Fruit fly (Drosophila melanogaster) whole organism, embryonic: Measurements from ENCODE around the gene CG13449.

Experiments used
- ATbp ChIP-seq: fragments of 200-800 bp; sonication (Bioruptor generic); optimal IDR thresholded peaks from 2 replicates; lab custom pipeline; 2017; ENCODE audit warnings: missing biosample characterization, mild to moderate bottlenecking, missing genetic modification characterization, missing genetic modification reagents
- Antp ChIP-seq: fragments of 200-800 bp; sonication (Bioruptor generic); optimal IDR thresholded peaks from 3 replicates; lab custom pipeline; 2016; ENCODE audit warnings: missing biosample characterization, missing genetic modification characterization
- CG10209 ChIP-seq: fragments of 200-800 bp; sonication (Bioruptor generic); optimal IDR thresholded peaks from 3 replicates; lab custom pipeline; 2017; ENCODE audit warnings: missing biosample characterization, mild to moderate bottlenecking, missing genetic modification characterization, missing genetic modification reagents
- CG11093 ChIP-seq: fragments of 200-800 bp; sonication (Bioruptor generic); IDR thresholded peaks from 3 replicates; pipeline ENCODE4 v1.3.6; 2022; ENCODE audit warnings: missing biosample characterization, missing genetic modification characterization
- CG11247 ChIP-seq: fragments of 200-800 bp; sonication (Bioruptor generic); IDR thresholded peaks from 2 replicates; pipeline ENCODE4 v1.3.6; 2022; ENCODE audit warnings: missing biosample characterization, missing genetic modification characterization
- CG12299 ChIP-seq: fragments of 200-800 bp; sonication (Bioruptor generic); optimal IDR thresholded peaks from 2 replicates; lab custom pipeline; 2018; ENCODE audit warnings: missing biosample characterization, mild to moderate bottlenecking, missing genetic modification characterization
- CG12391 ChIP-seq: fragments of 200-800 bp; sonication (Bioruptor generic); optimal IDR thresholded peaks from 3 replicates; lab custom pipeline; 2018; ENCODE audit warnings: missing biosample characterization, mild to moderate bottlenecking, missing genetic modification characterization, moderate library complexity
- CG17568 ChIP-seq: fragments of 200-800 bp; sonication (Bioruptor generic); optimal IDR thresholded peaks from 2 replicates; lab custom pipeline; 2018; ENCODE audit warnings: missing biosample characterization, mild to moderate bottlenecking, missing genetic modification characterization, moderate library complexity
- CG17612 ChIP-seq: fragments of 200-800 bp; sonication (Bioruptor generic); IDR thresholded peaks from 2 replicates; pipeline ENCODE4 v1.3.6; 2022; ENCODE audit warnings: missing biosample characterization, missing genetic modification characterization
- CG17829 ChIP-seq: fragments of 200-800 bp; optimal IDR thresholded peaks from 2 replicates; lab custom pipeline; 2019; ENCODE audit warnings: missing biosample characterization, mild to moderate bottlenecking, missing genetic modification characterization, moderate library complexity
- CG2120 ChIP-seq: fragments of 200-800 bp; sonication (Bioruptor generic); optimal IDR thresholded peaks from 3 replicates; lab custom pipeline; 2016; ENCODE audit warnings: missing biosample characterization, missing genetic modification characterization
- CG2712 ChIP-seq: fragments of 200-800 bp; optimal IDR thresholded peaks from 3 replicates; lab custom pipeline; 2019; ENCODE audit warnings: missing biosample characterization, mild to moderate bottlenecking, missing genetic modification characterization, moderate library complexity
- CG30403 ChIP-seq: fragments of 200-800 bp; sonication (Bioruptor generic); optimal IDR thresholded peaks from 3 replicates; lab custom pipeline; 2016; ENCODE audit warnings: missing biosample characterization, missing genetic modification characterization
- CG30431 ChIP-seq: fragments of 200-800 bp; sonication (Bioruptor generic); optimal IDR thresholded peaks from 2 replicates; lab custom pipeline; 2017; ENCODE audit warnings: missing biosample characterization, missing genetic modification characterization
- CG31388 ChIP-seq: fragments of 200-800 bp; sonication (Bioruptor generic); optimal IDR thresholded peaks from 2 replicates; lab custom pipeline; 2016; ENCODE audit warnings: missing biosample characterization, missing genetic modification characterization
- CG34224 ChIP-seq: fragments of 200-800 bp; sonication (Bioruptor generic); IDR thresholded peaks from 3 replicates; pipeline ENCODE4 v1.3.6; 2022; ENCODE audit warnings: missing biosample characterization, missing genetic modification characterization; ENCODE audit not compliant: partially characterized antibody
- CG3838 ChIP-seq: fragments of 200-800 bp; sonication (Bioruptor generic); optimal IDR thresholded peaks from 3 replicates; lab custom pipeline; 2016; ENCODE audit warnings: missing biosample characterization, missing genetic modification characterization
- CG7556 ChIP-seq: fragments of 200-800 bp; sonication (Bioruptor generic); optimal IDR thresholded peaks from 2 replicates; lab custom pipeline; 2017; ENCODE audit warnings: missing biosample characterization, mild to moderate bottlenecking, missing genetic modification characterization
- CG7745 ChIP-seq: fragments of 200-800 bp; sonication (Bioruptor generic); optimal IDR thresholded peaks from 2 replicates; lab custom pipeline; 2018; ENCODE audit warnings: missing biosample characterization, mild to moderate bottlenecking, missing genetic modification characterization, moderate library complexity
- CG7839 ChIP-seq: fragments of 200-800 bp; sonication (Bioruptor generic); optimal IDR thresholded peaks from 3 replicates; lab custom pipeline; 2018; ENCODE audit warnings: missing biosample characterization, mild to moderate bottlenecking, missing genetic modification characterization, moderate library complexity
- CG7928 ChIP-seq: fragments of 200-800 bp; sonication (Bioruptor generic); optimal IDR thresholded peaks from 2 replicates; lab custom pipeline; 2017; ENCODE audit warnings: missing biosample characterization, mild to moderate bottlenecking, missing genetic modification characterization
- CG8478 ChIP-seq: fragments of >200 bp; optimal IDR thresholded peaks from 2 replicates; lab custom pipeline; 2018
- HLH4C ChIP-seq: fragments of 200-800 bp; sonication (Bioruptor generic); IDR thresholded peaks from 3 replicates; pipeline ENCODE4 v1.3.6; 2022; ENCODE audit warnings: missing biosample characterization, missing genetic modification characterization; ENCODE audit not compliant: partially characterized antibody
- HLH54F ChIP-seq: fragments of 200-800 bp; sonication (Bioruptor generic); optimal IDR thresholded peaks from 3 replicates; lab custom pipeline; 2016; ENCODE audit warnings: missing biosample characterization, missing genetic modification characterization
- Hey ChIP-seq: fragments of 200-800 bp; sonication (Bioruptor generic); optimal IDR thresholded peaks from 3 replicates; lab custom pipeline; 2018; ENCODE audit warnings: missing biosample characterization, mild to moderate bottlenecking, missing genetic modification characterization
- Meics ChIP-seq: fragments of 200-800 bp; sonication (Bioruptor generic); optimal IDR thresholded peaks from 2 replicates; lab custom pipeline; 2017; ENCODE audit warnings: missing biosample characterization, mild to moderate bottlenecking, missing genetic modification characterization
- Mrtf ChIP-seq: fragments of 200-800 bp; sonication (Bioruptor generic); IDR thresholded peaks from 3 replicates; pipeline ENCODE4 v1.3.6; 2022; ENCODE audit warnings: missing biosample characterization, missing genetic modification characterization
- Nf-YA ChIP-seq: fragments of 200-800 bp; sonication (Bioruptor generic); IDR thresholded peaks from 2 replicates; pipeline ENCODE4 v1.3.6; 2022; ENCODE audit warnings: missing biosample characterization, missing genetic modification characterization
- Stat92E ChIP-seq, 3 experiments: fragments of >200 bp in 2 of 3; fragments of 200-800 bp in 1 of 3; sonication (Bioruptor generic) in 1 of 3; optimal IDR thresholded peaks; 2 replicates each; lab custom pipeline; 2017 to 2019; ENCODE audit warnings: missing biosample characterization in 3 of 3, missing genetic modification characterization in 3 of 3, mild to moderate bottlenecking in 1 of 3, moderate library complexity in 1 of 3
- al ChIP-seq: fragments of 200-800 bp; sonication (Bioruptor generic); IDR thresholded peaks from 2 replicates; pipeline ENCODE4 v1.3.6; 2022; ENCODE audit warnings: missing biosample characterization, missing genetic modification characterization
- ase ChIP-seq: fragments of 200-800 bp; sonication (Bioruptor generic); IDR thresholded peaks from 3 replicates; pipeline ENCODE4 v1.3.6; 2022; ENCODE audit warnings: missing biosample characterization, missing genetic modification characterization
- corto ChIP-seq: fragments of 200-800 bp; sonication (Bioruptor generic); optimal IDR thresholded peaks from 2 replicates; lab custom pipeline; 2016; ENCODE audit warnings: missing biosample characterization, mild to moderate bottlenecking, missing genetic modification characterization, moderate library complexity
- da ChIP-seq: fragments of 200-800 bp; sonication (Bioruptor generic); optimal IDR thresholded peaks from 2 replicates; lab custom pipeline; 2016; ENCODE audit warnings: missing biosample characterization, missing genetic modification characterization
- dmrt11E ChIP-seq: fragments of 200-800 bp; sonication (Bioruptor generic); optimal IDR thresholded peaks from 3 replicates; lab custom pipeline; 2018; ENCODE audit warnings: missing biosample characterization, mild to moderate bottlenecking, missing genetic modification characterization, moderate library complexity
- dysf ChIP-seq: fragments of 200-800 bp; sonication (Bioruptor generic); IDR thresholded peaks from 3 replicates; pipeline ENCODE4 v1.3.6; 2022; ENCODE audit warnings: missing biosample characterization, missing genetic modification characterization
- fd64A ChIP-seq: fragments of 200-800 bp; sonication (Bioruptor generic); optimal IDR thresholded peaks from 3 replicates; lab custom pipeline; 2018; ENCODE audit warnings: missing biosample characterization, mild to moderate bottlenecking, missing genetic modification characterization
- ftz-f1 ChIP-seq: fragments of 200-800 bp; sonication (Bioruptor generic); optimal IDR thresholded peaks from 2 replicates; lab custom pipeline; 2016; ENCODE audit warnings: missing biosample characterization, missing genetic modification characterization
- gce ChIP-seq: fragments of 200-800 bp; sonication (Bioruptor generic); IDR thresholded peaks from 3 replicates; pipeline ENCODE4 v1.3.6; 2022; ENCODE audit warnings: missing biosample characterization, missing genetic modification characterization
- ind ChIP-seq: fragments of 200-800 bp; sonication (Bioruptor generic); optimal IDR thresholded peaks from 3 replicates; lab custom pipeline; 2016; ENCODE audit warnings: missing biosample characterization, missing genetic modification characterization
- kah ChIP-seq: fragments of 200-800 bp; sonication (Bioruptor generic); optimal IDR thresholded peaks from 2 replicates; lab custom pipeline; 2018; ENCODE audit warnings: missing biosample characterization, mild to moderate bottlenecking, missing genetic modification characterization
- ken ChIP-seq: fragments of 200-800 bp; sonication (Bioruptor generic); IDR thresholded peaks from 3 replicates; pipeline ENCODE4 v1.3.6; 2022; ENCODE audit warnings: missing biosample characterization, missing genetic modification characterization
- klu ChIP-seq: fragments of 200-800 bp; sonication (Bioruptor generic); IDR thresholded peaks from 2 replicates; pipeline ENCODE4 v1.3.6; 2022; ENCODE audit warnings: missing biosample characterization, missing genetic modification characterization
- org-1 ChIP-seq: fragments of 200-800 bp; sonication (Bioruptor generic); optimal IDR thresholded peaks from 2 replicates; lab custom pipeline; 2017; ENCODE audit warnings: missing biosample characterization, missing genetic modification characterization
- pnt ChIP-seq: fragments of 200-800 bp; sonication (Bioruptor generic); optimal IDR thresholded peaks from 3 replicates; lab custom pipeline; 2016; ENCODE audit warnings: missing biosample characterization, missing genetic modification characterization
- pum ChIP-seq: fragments of 200-800 bp; sonication (Bioruptor generic); optimal IDR thresholded peaks from 2 replicates; lab custom pipeline; 2016; ENCODE audit warnings: missing biosample characterization, missing genetic modification characterization
- sens ChIP-seq: fragments of 200-800 bp; sonication (Bioruptor generic); peaks from one replicate; lab custom pipeline; 2016; ENCODE audit warnings: missing biosample characterization, missing genetic modification characterization
- sima ChIP-seq: fragments of 200-800 bp; sonication (Bioruptor generic); optimal IDR thresholded peaks from 2 replicates; lab custom pipeline; 2016; ENCODE audit warnings: missing biosample characterization, missing genetic modification characterization
- tup ChIP-seq: fragments of 200-800 bp; sonication (Bioruptor generic); optimal IDR thresholded peaks from 2 replicates; lab custom pipeline; 2016; ENCODE audit warnings: missing biosample characterization, mild to moderate bottlenecking, missing genetic modification characterization, moderate library complexity
- unpg ChIP-seq: fragments of 200-800 bp; sonication (Bioruptor generic); optimal IDR thresholded peaks from 3 replicates; lab custom pipeline; 2018; ENCODE audit warnings: missing biosample characterization, mild to moderate bottlenecking, missing genetic modification characterization, moderate library complexity
- vvl ChIP-seq: fragments of 200-800 bp; sonication (Bioruptor generic); IDR thresholded peaks from 2 replicates; pipeline ENCODE4 v1.3.6; 2022; ENCODE audit warnings: missing biosample characterization, missing genetic modification characterization
- zen2 ChIP-seq: fragments of 200-800 bp; sonication (Bioruptor generic); IDR thresholded peaks from 3 replicates; pipeline ENCODE4 v1.3.6; 2022; ENCODE audit warnings: missing biosample characterization, missing genetic modification characterization; ENCODE audit not compliant: partially characterized antibody
- zf30C ChIP-seq: fragments of 200-800 bp; sonication (Bioruptor generic); optimal IDR thresholded peaks from 3 replicates; lab custom pipeline; 2018; ENCODE audit warnings: missing biosample characterization, mild to moderate bottlenecking, missing genetic modification characterization

The CG13449 gene

DNA sequence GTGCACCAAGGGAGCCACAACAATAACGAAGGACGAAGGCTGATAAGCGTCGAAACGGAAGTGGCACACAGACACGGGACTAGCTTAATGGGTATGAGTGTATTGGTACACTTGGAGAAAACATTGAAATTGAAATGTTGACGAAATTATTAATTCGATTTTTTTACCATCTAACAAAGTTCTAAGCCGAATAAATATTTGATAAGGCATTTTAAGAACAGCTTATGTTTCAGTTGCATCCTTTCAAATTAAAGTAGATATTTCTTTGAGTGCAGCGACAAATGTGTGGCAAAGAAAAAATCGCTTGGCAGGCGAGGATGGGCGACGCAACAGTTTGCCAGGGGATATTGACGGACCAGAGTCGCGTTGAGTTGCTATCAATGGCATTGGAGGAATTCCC lies 27.4 kb upstream of the CG13449 start (continued):
- TF ChIP-seq Mrtf (GFP tag; lab: Robert Waterston, UW) = no peak
- no peak for TF ChIP-seq ken (GFP tag; lab: Robert Waterston, UW)
- no peak for TF ChIP-seq al (GFP tag; lab: Robert Waterston, UW)
- no peak for TF ChIP-seq ATbp (GFP tag; lab: Kevin White, UChicago)
- TF ChIP-seq dysf (GFP tag; lab: Robert Waterston, UW) = no peak
- TF ChIP-seq da = no peak
- no peak for TF ChIP-seq Hey (tag; lab: Kevin White, UChicago)
- TF ChIP-seq CG30431 (GFP tag; lab: Kevin White, UChicago) = no peak
- no peak for TF ChIP-seq sima
- TF ChIP-seq CG2712 (tag; lab: Kevin White, UChicago) = peak; percentile 43
- TF ChIP-seq CG11093 = 0 out of 3 replicates have a peak, but pooled peaks have one; percentile 27
- no peak for TF ChIP-seq CG3838 (GFP tag; lab: Kevin White, UChicago)
- TF ChIP-seq CG12391 (tag; lab: Kevin White, UChicago) = peak; percentile 23
- TF ChIP-seq gce (GFP tag; lab: Robert Waterston, UW) = no peak
- TF ChIP-seq CG12299 (tag; lab: Kevin White, UChicago) = no peak
- TF ChIP-seq HLH54F (GFP tag; lab: Kevin White, UChicago) = no peak
- TF ChIP-seq Meics (GFP tag; lab: Kevin White, UChicago) = no peak
- TF ChIP-seq vvl (GFP tag; lab: Robert Waterston, UW) = no peak
- TF ChIP-seq CG34224 = no peak
- no peak for TF ChIP-seq CG11247 (GFP tag; lab: Robert Waterston, UW)
- no peak for TF ChIP-seq corto (GFP tag; lab: Kevin White, UChicago)
- TF ChIP-seq unpg (GFP tag; lab: Kevin White, UChicago) = peak; percentile 23
- peak; percentile 33 for TF ChIP-seq zf30C (GFP tag; lab: Kevin White, UChicago)
- TF ChIP-seq CG10209 (GFP tag; lab: Kevin White, UChicago) = no peak
- TF ChIP-seq klu (GFP tag; lab: Robert Waterston, UW) = no peak
- no peak for TF ChIP-seq CG17568 (GFP tag; lab: Kevin White, UChicago)
- TF ChIP-seq fd64A = no peak
- TF ChIP-seq CG2120 = no peak
- no peak for TF ChIP-seq ase (GFP tag; lab: Robert Waterston, UW)
- no peak for TF ChIP-seq ftz-f1 (GFP tag; lab: Kevin White, UChicago)
- TF ChIP-seq Antp = peak; percentile 17
- peak; percentile 2 for TF ChIP-seq CG7556 (GFP tag; lab: Kevin White, UChicago)
- peak; percentile 16 for TF ChIP-seq pnt (GFP tag; lab: Kevin White, UChicago)
- TF ChIP-seq org-1 = peak; percentile 15
- TF ChIP-seq CG7745 (tag; lab: Kevin White, UChicago) = no peak
- TF ChIP-seq sens (GFP tag; lab: Kevin White, UChicago) = peak; percentile 36
- TF ChIP-seq pum (GFP tag; lab: Kevin White, UChicago) = peak; percentile 10
- TF ChIP-seq HLH4C (GFP tag; lab: Robert Waterston, UW) = no peak
- no peak for TF ChIP-seq ind
- TF ChIP-seq CG8478 (lab: Kevin White, UChicago) = no peak
- peak; percentile 31 for TF ChIP-seq dmrt11E (tag; lab: Kevin White, UChicago)
- TF ChIP-seq tup (GFP tag; lab: Kevin White, UChicago) = no peak
- peak; percentile 16 for TF ChIP-seq CG7839 (tag; lab: Kevin White, UChicago)
- no peak for TF ChIP-seq CG31388 (GFP tag; lab: Kevin White, UChicago)
- TF ChIP-seq CG30403 (GFP tag; lab: Kevin White, UChicago) = peak; percentile 8
- no peak for TF ChIP-seq kah (GFP tag; lab: Kevin White, UChicago)
- TF ChIP-seq CG17612 (GFP tag; lab: Robert Waterston, UW) = no peak
- peak; percentile 32 for TF ChIP-seq CG17829 (tag; lab: Kevin White, UChicago)
- TF ChIP-seq Stat92E (GFP tag; optimal IDR thresholded peaks at IDR 0.05; lab: Kevin White, UChicago) = no peak
- no peak for TF ChIP-seq zen2
- no peak for TF ChIP-seq Nf-YA (GFP tag; lab: Robert Waterston, UW)
- no peak for TF ChIP-seq CG7928 (GFP tag; lab: Kevin White, UChicago)
